Worm (Caenorhabditis elegans): ENCODE data around the gene tag-250.

ce11 chrIII:7907515-7907914 is 17.2 kb downstream of the tag-250 start, which contains the start of gene pcp-5:
- no peak for TF ChIP-seq hnd-1 (tag; optimal IDR thresholded peaks at IDR 0.05)
- TF ChIP-seq ama-1 (optimal IDR thresholded peaks at IDR 0.05) = no peak
- no peak for TF ChIP-seq flt-1 (GFP tag; IDR thresholded peaks at IDR 0.05)
- no peak for TF ChIP-seq aly-1 (tag; optimal IDR thresholded peaks at IDR 0.05)
- no peak for TF ChIP-seq tbx-11 (GFP tag; IDR thresholded peaks at IDR 0.05)
- no peak for TF ChIP-seq F13C5.2 (tag; optimal IDR thresholded peaks at IDR 0.05)
- TF ChIP-seq sea-1 (GFP tag; conservative IDR thresholded peaks at IDR 0.05) = no peak
- no peak for TF ChIP-seq tra-4 (tag; optimal IDR thresholded peaks at IDR 0.05)
- TF ChIP-seq hmbx-1 (tag; optimal IDR thresholded peaks at IDR 0.05) = no peak
- no peak for TF ChIP-seq ets-7 (tag; optimal IDR thresholded peaks at IDR 0.05)
- no peak for TF ChIP-seq tbx-37 (GFP tag; conservative IDR thresholded peaks at IDR 0.05)
- TF ChIP-seq hmg-4 (GFP tag; optimal IDR thresholded peaks at IDR 0.05) = no peak
- no peak for TF ChIP-seq B0310.2 (tag; optimal IDR thresholded peaks at IDR 0.05)
